Worm (Caenorhabditis elegans): ENCODE data around the gene C35B1.9.
A peak's percentile ranks its signal among the peaks of the same experiment; 100 is the strongest.
"Not testable (repeated sequence)": the region's sequence is repeated elsewhere in the genome, so short reads cannot be mapped to it uniquely, and the experiment has no call there.

The C35B1.9 gene

DNA sequence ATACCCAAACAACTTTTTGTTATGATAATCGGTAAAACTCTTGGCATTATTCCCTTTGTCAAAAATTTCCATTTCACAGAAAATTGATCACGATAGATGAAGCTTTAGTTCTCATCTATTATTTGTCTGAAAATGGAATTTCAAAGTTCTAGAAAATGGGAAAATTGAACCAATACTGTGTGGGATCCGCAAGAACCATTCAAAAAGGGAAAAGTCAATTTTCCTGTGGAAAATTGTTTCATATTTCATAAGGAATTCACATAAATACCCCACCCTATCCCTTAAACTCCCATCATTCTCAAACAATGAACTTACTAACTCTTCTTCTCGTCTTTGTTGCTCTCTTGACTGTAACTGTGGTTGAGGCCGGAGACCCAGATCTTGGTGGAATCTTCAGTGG, at the start of gene C35B1.9, which contains the start of gene C35B1.3:
C35B1.9 (minus strand) TSS at position 101 of the 400 bp plus-strand sequence.
C35B1.3 (plus strand) TSS at position 306 of the 400 bp plus-strand sequence.
- TF ChIP-seq dao-5 (tag; optimal IDR thresholded peaks at IDR 0.05) (no peak), W03F9.2 (tag; optimal IDR thresholded peaks at IDR 0.05) (no peak), him-1 (tag; optimal IDR thresholded peaks at IDR 0.05) (no peak)

DNA sequence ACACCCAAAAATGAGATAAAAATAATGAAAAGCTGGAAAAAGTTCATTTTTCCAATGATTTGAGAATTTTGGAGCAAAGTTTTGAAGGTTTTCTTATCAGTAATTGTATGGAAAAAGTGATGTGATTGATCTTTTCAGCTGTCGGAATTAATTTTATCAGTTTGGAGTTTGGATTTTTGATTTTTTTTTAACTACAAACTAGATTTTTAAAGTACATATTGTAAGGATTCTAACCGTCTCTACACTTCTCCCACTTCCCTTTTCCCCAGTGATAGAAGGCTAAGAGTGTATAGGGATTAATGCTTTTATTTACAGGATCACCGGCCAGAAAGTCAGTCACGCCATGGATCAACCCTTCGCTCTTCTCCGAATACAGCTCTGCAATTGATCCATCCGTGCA, 44.9 kb upstream of the C35B1.9 start, which contains the start of gene F49F1.7:
F49F1.7 (minus strand) TSS at position 101 of the 400 bp plus-strand sequence.
- not testable (repeated sequence) for TF ChIP-seq W03F9.2, dao-5, him-1 (tag; optimal IDR thresholded peaks at IDR 0.05)

DNA sequence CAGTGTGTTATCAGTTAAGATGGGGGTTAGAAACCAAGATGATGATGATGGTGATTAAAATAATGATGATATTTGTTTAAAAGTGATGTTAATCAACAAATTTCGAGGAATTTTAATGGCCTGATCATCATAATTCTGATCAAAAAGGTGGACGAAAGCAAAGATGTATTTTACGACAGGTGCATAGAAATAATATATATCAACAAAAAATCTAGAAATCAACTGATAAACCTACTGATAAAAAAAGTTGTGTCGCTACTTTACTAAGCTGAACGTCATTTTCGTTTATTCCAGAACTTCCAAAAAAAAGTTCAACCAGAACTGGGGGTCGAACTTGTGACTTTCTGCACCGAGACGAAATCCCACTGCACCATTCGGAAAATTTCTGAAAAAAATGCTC, 42.3 kb upstream of the C35B1.9 start, which contains the start of gene mul-1:
mul-1 (minus strand) TSS at position 84 of the 400 bp plus-strand sequence.
- no peak for TF ChIP-seq dao-5 (tag; optimal IDR thresholded peaks at IDR 0.05)
- no peak for TF ChIP-seq him-1 (tag; optimal IDR thresholded peaks at IDR 0.05)
- no peak for TF ChIP-seq W03F9.2 (tag; optimal IDR thresholded peaks at IDR 0.05)

DNA sequence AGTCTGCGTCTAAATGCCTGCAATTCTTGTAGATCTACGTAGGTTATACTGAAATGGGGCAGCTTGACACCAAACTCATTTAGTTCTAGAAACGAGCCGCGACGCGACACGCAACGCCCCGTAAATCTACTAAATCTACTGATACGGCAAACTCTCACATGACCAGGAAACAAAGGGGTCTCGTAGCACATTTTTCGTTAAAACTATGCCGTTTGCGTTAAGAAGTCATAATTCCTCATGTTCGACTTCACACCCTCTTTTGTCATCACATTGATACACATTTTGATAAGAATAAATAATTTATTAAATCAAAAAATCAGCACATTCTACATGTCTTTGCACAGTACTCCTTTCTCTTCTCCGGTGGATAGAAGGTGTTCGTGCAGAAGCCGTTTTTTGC, 40.3 kb upstream of the C35B1.9 start:
- TF ChIP-seq him-1 (tag; optimal IDR thresholded peaks at IDR 0.05) (no peak), W03F9.2 (tag; optimal IDR thresholded peaks at IDR 0.05) (no peak), dao-5 (tag; optimal IDR thresholded peaks at IDR 0.05) (no peak)

DNA sequence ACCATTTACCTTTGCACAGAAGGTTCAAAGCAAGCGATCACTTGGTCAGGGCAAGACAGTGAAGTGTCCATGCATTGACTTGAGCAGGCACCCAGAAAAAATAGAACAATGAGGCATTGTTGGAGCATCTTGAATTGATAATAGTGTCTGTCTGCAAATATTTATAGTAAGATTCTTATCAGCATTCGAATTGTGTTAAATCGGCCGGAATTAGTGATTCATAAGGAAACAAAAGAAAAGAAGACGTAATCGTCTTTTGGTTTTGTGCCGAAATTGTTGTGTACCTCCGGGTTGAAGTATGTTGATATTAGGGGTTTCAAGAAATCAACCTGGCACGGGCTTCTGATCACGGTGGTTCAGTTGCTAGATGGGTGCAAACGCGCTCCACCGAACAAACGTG, 39.5 kb upstream of the C35B1.9 start, which contains the start of gene F49F1.5:
F49F1.5 (minus strand) TSS at position 153 of the 400 bp plus-strand sequence.
- TF ChIP-seq dao-5 (tag; optimal IDR thresholded peaks at IDR 0.05): no peak

DNA sequence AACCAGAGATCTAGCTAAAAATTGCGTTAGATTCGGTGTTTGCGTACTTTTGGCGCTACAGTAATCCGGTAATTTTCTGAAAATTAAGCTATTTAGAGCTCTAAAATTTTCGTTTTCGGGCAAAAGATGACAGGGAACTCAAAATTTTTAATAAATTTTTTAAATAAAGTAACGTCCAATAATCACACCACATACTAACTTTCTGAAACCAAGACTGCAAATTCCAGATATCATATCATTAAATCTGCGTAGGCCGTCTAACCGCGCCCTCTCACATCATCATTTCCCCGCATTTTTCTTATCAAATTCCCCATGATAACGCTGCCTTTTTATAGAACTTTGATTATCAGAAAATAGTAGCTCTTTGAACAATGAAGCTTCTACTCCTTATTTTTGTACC, 36.7 kb upstream of the C35B1.9 start, which contains the start of gene drd-50:
drd-50 (plus strand) TSS at position 301 of the 400 bp plus-strand sequence.
- TF ChIP-seq him-1 (tag; optimal IDR thresholded peaks at IDR 0.05): no peak
- TF ChIP-seq dao-5 (tag; optimal IDR thresholded peaks at IDR 0.05): no peak
- TF ChIP-seq W03F9.2 (tag; optimal IDR thresholded peaks at IDR 0.05): no peak

DNA sequence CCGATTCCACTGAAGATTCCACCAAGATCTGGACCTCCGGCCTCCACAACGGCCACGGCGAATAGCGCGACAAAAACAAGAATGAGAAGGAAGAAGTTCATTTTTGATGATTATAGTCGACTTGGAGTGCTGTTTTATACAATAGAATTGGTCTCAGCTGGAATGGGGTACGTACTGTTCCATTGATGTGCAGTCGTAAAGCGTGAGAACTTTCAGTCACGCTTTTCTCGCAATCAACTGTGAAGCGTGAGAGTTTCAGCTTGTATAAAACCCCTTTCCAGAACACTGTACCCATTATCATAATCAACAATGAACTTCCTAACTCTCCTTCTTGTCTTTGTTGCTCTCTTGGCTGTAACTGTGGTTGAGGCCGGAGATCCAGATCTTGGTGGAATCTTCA, 34.9 kb upstream of the C35B1.9 start, which contains the start of the genes F49F1.4 and F49F1.2:
F49F1.4 (minus strand) TSS at position 101 of the 400 bp plus-strand sequence.
F49F1.2 (plus strand) TSS at position 310 of the 400 bp plus-strand sequence.
- no peak for TF ChIP-seq him-1 (tag; optimal IDR thresholded peaks at IDR 0.05)
- no peak for TF ChIP-seq W03F9.2 (tag; optimal IDR thresholded peaks at IDR 0.05)
- no peak for TF ChIP-seq dao-5 (tag; optimal IDR thresholded peaks at IDR 0.05)

DNA sequence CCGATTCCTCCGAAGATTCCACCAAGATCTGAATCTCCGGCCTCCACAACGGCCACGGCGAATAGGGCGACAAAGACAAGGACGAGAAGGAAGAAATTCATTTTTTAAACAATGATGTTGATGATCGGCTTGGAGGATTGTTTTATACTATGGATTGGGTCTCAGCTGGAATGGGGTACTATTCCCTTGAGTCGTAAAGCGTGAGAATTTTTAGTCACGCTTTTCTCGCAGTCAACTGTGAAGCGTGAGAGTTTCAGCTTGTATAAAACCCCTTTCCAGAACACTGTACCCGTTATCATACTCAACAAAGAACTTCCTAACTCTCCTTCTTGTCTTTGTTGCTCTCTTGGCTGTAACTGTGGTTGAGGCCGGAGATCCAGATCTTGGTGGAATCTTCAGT, 33.8 kb upstream of the C35B1.9 start, which contains the start of gene F49F1.15:
F49F1.15 (minus strand) TSS at position 101 of the 400 bp plus-strand sequence.
- TF ChIP-seq dao-5 (tag; optimal IDR thresholded peaks at IDR 0.05) (no peak), him-1 (tag; optimal IDR thresholded peaks at IDR 0.05) (no peak), W03F9.2 (tag; optimal IDR thresholded peaks at IDR 0.05) (no peak)

DNA sequence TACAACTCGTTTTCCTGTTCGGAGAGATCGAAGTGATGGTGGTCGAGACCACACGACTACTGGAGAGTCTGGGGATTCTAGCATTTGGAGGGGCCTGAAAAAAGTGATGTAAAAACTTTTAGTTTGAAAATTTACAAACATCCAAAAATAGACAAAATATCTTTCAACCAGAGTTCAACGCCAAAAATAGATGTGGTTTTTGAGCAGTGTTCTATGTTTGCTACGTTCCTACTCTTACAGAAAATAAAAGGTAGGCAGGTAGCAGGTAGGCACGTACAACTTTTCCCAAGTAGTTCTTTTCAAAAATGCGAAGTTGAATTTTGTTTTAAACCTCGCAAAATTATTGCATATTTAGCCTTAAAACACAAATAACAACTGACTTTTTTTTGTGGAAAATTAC, 31.6 kb upstream of the C35B1.9 start, which contains the start of gene F49F1.14:
F49F1.14 (minus strand) TSS at position 101 of the 400 bp plus-strand sequence.
- TF ChIP-seq W03F9.2 (tag; optimal IDR thresholded peaks at IDR 0.05) (no peak), him-1 (tag; optimal IDR thresholded peaks at IDR 0.05) (no peak), dao-5 (tag; optimal IDR thresholded peaks at IDR 0.05) (no peak)

DNA sequence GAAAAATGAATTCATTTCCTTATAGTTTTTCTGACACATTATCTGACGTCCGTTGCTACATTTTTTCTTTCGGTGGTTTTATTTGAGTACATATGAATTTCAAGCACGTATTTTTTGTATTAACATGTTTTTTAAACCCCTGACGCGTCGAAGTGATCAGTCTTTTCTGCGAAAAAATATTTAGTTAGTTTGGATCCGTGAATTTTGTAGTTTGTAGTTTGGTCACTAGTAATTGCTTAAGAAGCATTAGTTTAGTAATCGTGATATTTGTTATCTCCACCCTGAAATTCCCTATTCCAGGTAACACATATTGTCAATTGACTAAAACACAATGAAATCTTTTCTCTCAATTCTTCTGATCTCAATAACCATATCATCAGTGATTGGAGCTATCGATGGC, 28.0 kb upstream of the C35B1.9 start, which contains the start of gene C35B1.7:
C35B1.7 (plus strand) TSS at position 301 of the 400 bp plus-strand sequence.
- no peak for TF ChIP-seq dao-5 (tag; optimal IDR thresholded peaks at IDR 0.05)
- no peak for TF ChIP-seq him-1 (tag; optimal IDR thresholded peaks at IDR 0.05)
- no peak for TF ChIP-seq W03F9.2 (tag; optimal IDR thresholded peaks at IDR 0.05)

DNA sequence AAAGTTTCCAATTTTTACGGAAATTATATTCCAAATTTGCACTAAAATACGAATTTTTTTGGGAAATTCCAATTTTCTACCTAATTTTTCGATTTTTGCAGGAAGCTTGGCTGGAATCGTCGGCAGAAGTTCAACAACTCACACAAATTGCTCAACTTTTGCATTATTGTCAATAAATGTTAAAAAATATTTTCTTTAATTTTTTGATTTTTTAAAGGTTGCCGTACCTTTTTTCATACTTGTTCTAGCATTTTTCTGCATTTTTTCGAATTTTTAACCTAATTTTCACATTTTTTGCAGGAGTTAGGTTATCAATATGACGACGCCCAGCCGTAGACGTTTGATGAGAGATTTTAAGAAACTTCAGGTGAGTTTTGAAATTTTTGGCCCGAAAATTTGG, 22.0 kb upstream of the C35B1.9 start, which contains the start of gene ubc-1:
ubc-1 (plus strand) TSS at position 301 of the 400 bp plus-strand sequence.
- TF ChIP-seq dao-5 (tag; optimal IDR thresholded peaks at IDR 0.05) (no peak), him-1 (tag; optimal IDR thresholded peaks at IDR 0.05) (no peak), W03F9.2 (tag; optimal IDR thresholded peaks at IDR 0.05) (no peak)

DNA sequence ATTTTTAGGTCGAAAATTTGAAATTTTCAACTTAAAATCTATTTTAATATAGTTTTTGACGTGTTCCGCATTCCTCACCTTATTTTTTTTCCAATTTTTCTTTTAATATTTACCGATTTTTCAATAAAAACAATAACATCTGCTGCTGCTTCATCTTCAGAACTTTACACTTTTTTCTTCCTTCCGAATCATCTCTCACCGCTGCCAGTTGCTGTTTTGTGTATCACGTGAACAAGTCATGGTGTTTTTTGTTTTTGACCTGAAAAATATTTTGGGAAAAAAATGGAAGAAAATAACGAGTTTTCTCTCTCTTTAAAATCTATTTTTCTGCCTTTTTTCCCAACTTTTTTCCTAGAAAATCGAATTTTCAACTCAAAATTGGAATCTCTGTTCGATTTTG, 19.0 kb upstream of the C35B1.9 start:
- no peak for TF ChIP-seq W03F9.2 (tag; optimal IDR thresholded peaks at IDR 0.05)
- no peak for TF ChIP-seq him-1 (tag; optimal IDR thresholded peaks at IDR 0.05)
- TF ChIP-seq dao-5 (tag; optimal IDR thresholded peaks at IDR 0.05): no peak

DNA sequence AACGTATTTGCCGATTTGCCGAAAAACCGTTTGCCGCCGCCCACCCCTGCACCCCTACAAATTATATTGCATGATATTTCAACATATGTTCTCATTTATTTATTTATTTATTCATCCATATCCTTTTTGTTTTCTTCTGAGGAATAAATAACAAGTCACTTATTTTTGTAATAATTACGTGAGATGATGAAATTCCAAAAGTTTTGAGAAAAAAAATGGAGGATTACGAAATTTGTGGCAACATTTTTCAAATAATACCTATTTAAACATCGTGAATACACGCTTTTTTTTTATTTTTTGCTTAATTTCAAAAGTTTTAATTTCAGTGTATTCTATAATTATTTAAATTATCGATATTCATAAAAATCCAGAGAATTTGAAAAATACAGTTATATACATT, 16.2 kb upstream of the C35B1.9 start:
- TF ChIP-seq W03F9.2 (tag; optimal IDR thresholded peaks at IDR 0.05) (no peak), him-1 (tag; optimal IDR thresholded peaks at IDR 0.05) (no peak), dao-5 (tag; optimal IDR thresholded peaks at IDR 0.05) (no peak)

DNA sequence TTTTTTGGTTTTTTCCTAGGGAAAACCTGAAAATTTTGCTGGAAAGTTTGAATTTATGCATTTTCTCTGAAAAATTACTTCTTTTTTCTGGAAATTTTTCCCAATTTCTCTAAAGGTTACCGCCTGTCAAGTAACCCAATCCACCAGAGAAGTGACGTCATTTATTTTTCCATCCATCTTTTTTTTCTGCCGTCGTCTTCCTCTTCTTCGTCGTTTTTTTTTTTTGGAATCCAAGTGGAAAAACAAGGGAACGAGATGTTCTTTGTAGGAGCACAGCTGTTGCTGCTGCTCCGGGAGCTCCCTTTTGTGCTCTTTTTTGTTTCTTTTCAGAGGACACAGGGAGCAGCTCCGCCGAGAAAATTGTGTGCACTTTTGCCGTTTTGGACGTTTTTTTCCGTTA, 13.6 kb upstream of the C35B1.9 start:
- TF ChIP-seq him-1 (tag; optimal IDR thresholded peaks at IDR 0.05) (no peak), W03F9.2 (tag; optimal IDR thresholded peaks at IDR 0.05) (no peak), dao-5 (tag; optimal IDR thresholded peaks at IDR 0.05) (no peak)

DNA sequence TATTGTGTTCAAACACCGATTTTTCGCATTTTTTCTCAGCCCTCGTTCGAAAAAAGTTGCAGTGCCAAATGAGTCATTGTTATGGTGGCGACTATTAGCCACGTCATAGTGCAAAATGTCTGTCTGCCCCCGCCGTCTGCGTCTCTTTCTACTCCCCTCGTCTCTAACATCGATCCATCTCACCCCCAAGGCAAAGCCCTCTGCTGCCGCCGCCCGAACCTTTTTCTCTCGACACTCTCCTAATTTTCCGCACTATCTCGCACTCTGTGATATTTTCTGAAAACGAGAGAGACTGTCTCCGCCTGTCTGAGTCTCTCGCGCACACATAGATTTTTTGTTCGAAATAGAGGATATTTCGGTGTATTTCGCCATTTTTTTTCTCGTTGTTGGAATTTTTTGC, 12.3 kb upstream of the C35B1.9 start:
- TF ChIP-seq W03F9.2 (tag; optimal IDR thresholded peaks at IDR 0.05): no peak
- peak; percentile 11 for TF ChIP-seq him-1 (tag; optimal IDR thresholded peaks at IDR 0.05)
- TF ChIP-seq dao-5 (tag; optimal IDR thresholded peaks at IDR 0.05): no peak
